Fruit fly (Drosophila melanogaster) whole organism, wandering third instar larva: ENCODE results near the gene Kmn2.

Experiments used
- CG32264 ChIP-seq: fragments of 200-800 bp; sonication (Bioruptor generic); optimal IDR thresholded peaks from 2 replicates; lab custom pipeline; 2016; ENCODE audit warnings: missing biosample characterization, missing genetic modification characterization
- Hr78 ChIP-seq: fragments of >200 bp; optimal IDR thresholded peaks from 2 replicates; lab custom pipeline; 2017; ENCODE audit warnings: missing biosample characterization, missing genetic modification characterization
- Myc ChIP-seq: fragments of >200 bp; optimal IDR thresholded peaks from 2 replicates; lab custom pipeline; 2017
- Sp1 ChIP-seq: fragments of 200-800 bp; sonication (Bioruptor generic); optimal IDR thresholded peaks from 3 replicates; lab custom pipeline; 2019; ENCODE audit warnings: missing biosample characterization, mild to moderate bottlenecking, missing genetic modification characterization, moderate library complexity
- dsf ChIP-seq: sonication (Bioruptor generic); optimal IDR thresholded peaks from 2 replicates; lab custom pipeline; 2016; ENCODE audit warnings: missing biosample characterization, missing genetic modification characterization, borderline replicate concordance
- fru ChIP-seq: fragments of 200-800 bp; sonication (Bioruptor generic); optimal IDR thresholded peaks from 3 replicates; lab custom pipeline; 2016; ENCODE audit warnings: missing biosample characterization, mild to moderate bottlenecking, missing genetic modification characterization
- lola ChIP-seq: fragments of >200 bp; optimal IDR thresholded peaks from 2 replicates; lab custom pipeline; 2017; ENCODE audit warnings: missing biosample characterization, missing genetic modification characterization
- psq ChIP-seq: fragments of 200-800 bp; sonication (Bioruptor generic); optimal IDR thresholded peaks from 3 replicates; lab custom pipeline; 2017; ENCODE audit warnings: missing biosample characterization, mild to moderate bottlenecking, missing genetic modification characterization, moderate library complexity
- rgr ChIP-seq: fragments of 200-800 bp; sonication (Bioruptor generic); optimal IDR thresholded peaks from 3 replicates; lab custom pipeline; 2016; ENCODE audit warnings: missing biosample characterization, mild to moderate bottlenecking, missing genetic modification characterization
- usp ChIP-seq: fragments of >200 bp; optimal IDR thresholded peaks from 2 replicates; lab custom pipeline; 2017; ENCODE audit warnings: missing biosample characterization, missing genetic modification characterization

DNA sequence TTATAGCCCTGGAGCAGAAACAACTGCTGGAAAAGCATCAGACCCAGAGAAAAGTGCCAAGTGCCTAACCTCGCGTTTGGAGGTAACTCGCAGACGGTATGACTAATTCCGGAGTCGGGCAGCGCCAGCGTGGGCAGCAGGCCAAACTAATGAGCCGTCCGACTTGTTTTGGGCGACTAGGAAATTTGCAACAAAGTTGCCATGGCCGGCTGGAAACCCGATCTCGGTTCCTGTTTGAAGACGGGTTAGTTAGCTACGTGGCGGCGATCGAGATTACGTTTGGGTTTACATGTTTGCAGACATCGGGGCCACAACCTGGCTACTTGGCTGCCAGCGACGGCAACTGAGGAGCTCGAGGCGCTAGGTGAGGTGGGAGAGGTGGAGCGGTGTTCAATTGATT is 44.1 kb downstream of the Kmn2 start:
- no peak for TF ChIP-seq fru (GFP tag; lab: Kevin White, UChicago)
- TF ChIP-seq lola (GFP tag; lab: Kevin White, UChicago) = no peak
- no peak for TF ChIP-seq Hr78 (GFP tag; lab: Kevin White, UChicago)
- no peak for TF ChIP-seq psq (GFP tag; lab: Kevin White, UChicago)
- no peak for TF ChIP-seq dsf (GFP tag; lab: Kevin White, UChicago)
- no peak for TF ChIP-seq rgr (GFP tag; lab: Kevin White, UChicago)
- TF ChIP-seq Sp1 = no peak
- TF ChIP-seq usp = no peak
- TF ChIP-seq CG32264 (GFP tag; lab: Kevin White, UChicago) = no peak
- no peak for TF ChIP-seq Myc
